Worm (Caenorhabditis elegans): ENCODE data around the gene vps-45.

The vps-45 gene

DNA sequence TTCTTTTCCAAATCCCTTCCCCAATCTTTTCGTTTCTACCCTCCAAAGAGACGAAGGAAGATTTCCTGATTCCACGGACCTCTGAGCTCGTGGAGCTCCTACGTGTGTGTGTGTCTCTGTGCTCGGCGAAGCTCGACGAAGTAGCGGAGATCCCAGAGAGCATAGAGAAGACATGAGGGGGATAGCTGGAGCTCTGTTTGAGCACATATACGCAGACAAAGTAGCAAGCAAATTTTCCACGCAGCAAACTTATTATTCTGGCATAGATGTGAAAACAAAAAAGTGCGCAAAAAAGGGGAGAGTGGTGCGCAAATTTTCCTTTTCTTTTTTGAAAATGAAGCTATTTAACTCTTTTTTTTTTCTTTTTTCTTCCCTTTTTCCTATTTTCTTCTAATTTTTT lies 41.8 kb downstream of the vps-45 start:
- peak; percentile 53 for TF ChIP-seq hmg-11 (tag; optimal IDR thresholded peaks at IDR 0.05)
- TF ChIP-seq ceh-16 (tag; optimal IDR thresholded peaks at IDR 0.05), result no peak
- TF ChIP-seq nhr-12 (tag; optimal IDR thresholded peaks at IDR 0.05), result no peak
- TF ChIP-seq tbx-2 (tag; optimal IDR thresholded peaks at IDR 0.05), result no peak
- TF ChIP-seq nhr-43 (tag; optimal IDR thresholded peaks at IDR 0.05; ENCODE audit: poor library complexity, severe bottlenecking), result no peak
- no peak for TF ChIP-seq ceh-82 (tag; optimal IDR thresholded peaks at IDR 0.05)
- no peak for TF ChIP-seq elt-2 (tag; optimal IDR thresholded peaks at IDR 0.05)
- TF ChIP-seq nfya-1 (tag; optimal IDR thresholded peaks at IDR 0.05; ENCODE audit: insufficient read depth), result peak; percentile 55
- peak; percentile 36 for TF ChIP-seq lin-39 (tag; optimal IDR thresholded peaks at IDR 0.05)
- TF ChIP-seq fkh-10 (GFP tag; optimal IDR thresholded peaks at IDR 0.05), result peak; percentile 69
- no peak for TF ChIP-seq lsy-12 (tag; optimal IDR thresholded peaks at IDR 0.05)
- TF ChIP-seq nhr-67 (tag; optimal IDR thresholded peaks at IDR 0.05), result no peak
- TF ChIP-seq ZK546.5 (tag; optimal IDR thresholded peaks at IDR 0.05), result no peak
- TF ChIP-seq zag-1 (tag; optimal IDR thresholded peaks at IDR 0.05), result no peak

DNA sequence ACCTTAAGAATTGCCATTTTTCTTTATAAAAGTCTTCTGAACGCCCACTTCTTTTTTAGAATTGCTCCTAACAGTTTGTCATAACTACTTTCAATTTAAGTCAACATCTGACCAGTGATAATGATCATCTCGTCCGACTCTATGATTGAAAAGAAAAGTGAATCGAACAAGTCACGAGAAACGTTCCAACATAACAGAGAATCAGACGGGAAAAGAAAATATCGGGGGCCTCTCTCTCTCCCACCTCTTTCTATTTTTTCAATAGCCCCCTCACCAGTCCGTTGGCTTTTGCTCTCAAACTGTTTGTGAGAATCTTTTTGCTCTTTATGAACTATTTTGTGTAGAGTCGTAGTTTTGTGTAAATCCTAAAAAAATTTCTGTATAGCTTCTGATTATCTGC lies 47.0 kb downstream of the vps-45 start:
- TF ChIP-seq sea-2 (GFP tag; optimal IDR thresholded peaks at IDR 0.05) (no peak), ZK546.5 (tag; optimal IDR thresholded peaks at IDR 0.05) (no peak), R02D3.7 (tag; optimal IDR thresholded peaks at IDR 0.05) (no peak), pha-4 (tag; optimal IDR thresholded peaks at IDR 0.05) (peak; percentile 69), ztf-4 (tag; optimal IDR thresholded peaks at IDR 0.05) (no peak)

DNA sequence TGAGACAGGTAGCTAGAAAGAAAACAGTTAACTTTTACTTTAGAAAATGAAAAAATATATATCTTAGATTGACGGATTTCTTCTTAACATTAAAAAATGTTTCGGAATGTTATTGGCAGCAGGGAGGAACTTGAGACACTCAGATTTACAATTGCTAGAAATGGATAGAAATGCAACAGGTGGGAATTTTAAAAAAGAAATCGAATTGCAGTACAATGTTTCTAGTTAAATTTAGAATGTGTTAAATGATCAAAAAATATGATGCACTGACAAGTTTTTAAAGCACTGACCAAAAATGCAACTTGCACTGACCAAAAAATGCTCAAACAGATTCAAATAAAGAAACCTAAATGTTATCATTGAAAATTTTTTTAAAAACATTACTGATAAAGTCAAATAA lies 48.5 kb downstream of the vps-45 start:
- TF ChIP-seq fkh-2 (tag; optimal IDR thresholded peaks at IDR 0.05) (no peak), fkh-10 (GFP tag; optimal IDR thresholded peaks at IDR 0.05) (no peak), hmg-11 (tag; optimal IDR thresholded peaks at IDR 0.05) (no peak), nhr-28 (tag; optimal IDR thresholded peaks at IDR 0.05) (no peak), eor-1 (tag; optimal IDR thresholded peaks at IDR 0.05) (no peak), tbx-2 (tag; optimal IDR thresholded peaks at IDR 0.05) (no peak), unc-62 (GFP tag; optimal IDR thresholded peaks at IDR 0.05) (no peak), elt-1 (tag; optimal IDR thresholded peaks at IDR 0.05) (no peak), elt-3 (tag; optimal IDR thresholded peaks at IDR 0.05) (no peak), snpc-4 (tag; optimal IDR thresholded peaks at IDR 0.05) (no peak), ztf-11 (tag; optimal IDR thresholded peaks at IDR 0.05) (no peak), fos-1 (tag; optimal IDR thresholded peaks at IDR 0.05) (no peak), unc-39 (tag; optimal IDR thresholded peaks at IDR 0.05) (no peak), nhr-76 (tag; optimal IDR thresholded peaks at IDR 0.05) (no peak), nhr-67 (tag; optimal IDR thresholded peaks at IDR 0.05) (no peak), nhr-11 (tag; optimal IDR thresholded peaks at IDR 0.05) (no peak)

DNA sequence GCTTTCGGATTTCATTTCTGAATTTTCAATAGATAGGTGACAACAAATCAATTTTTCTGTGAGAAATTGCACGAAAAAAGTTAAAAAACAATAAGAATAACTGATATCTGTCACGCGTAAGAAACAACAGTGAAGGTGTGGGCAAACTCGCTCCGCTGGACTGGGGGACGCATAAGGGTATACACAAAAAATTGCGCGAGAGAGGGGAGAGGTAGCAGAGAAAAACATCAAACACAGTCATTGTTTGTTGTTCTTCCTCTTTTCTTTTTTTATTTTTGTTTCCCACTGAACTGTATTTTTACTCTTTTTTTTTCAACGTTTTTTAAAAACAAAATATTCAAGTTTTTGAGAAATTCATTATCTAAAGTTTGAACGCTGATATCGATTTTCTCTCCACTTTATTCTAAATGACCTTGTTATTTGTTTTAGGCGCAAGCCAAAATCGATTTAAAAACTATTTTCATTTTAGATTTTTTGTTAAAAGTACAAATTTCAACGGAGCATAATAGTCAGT lies 50.1 kb downstream of the vps-45 start, which contains the start of the genes pifk-1 and tbc-11:
Gene pifk-1, minus strand, starts transcription at position 17 of the 514 bp plus-strand sequence.
Gene tbc-11, plus strand, starts transcription at position 464 of the 514 bp plus-strand sequence.
- no peak for TF ChIP-seq zag-1 (tag; optimal IDR thresholded peaks at IDR 0.05)
- no peak for TF ChIP-seq unc-39 (tag; optimal IDR thresholded peaks at IDR 0.05)
- no peak for TF ChIP-seq nhr-77 (tag; optimal IDR thresholded peaks at IDR 0.05)
- peak; percentile 42 for TF ChIP-seq hmg-11 (tag; optimal IDR thresholded peaks at IDR 0.05)
- TF ChIP-seq ceh-82 (tag; optimal IDR thresholded peaks at IDR 0.05), result no peak
- no peak for TF ChIP-seq mml-1 (tag; optimal IDR thresholded peaks at IDR 0.05)
- TF ChIP-seq nhr-12 (tag; optimal IDR thresholded peaks at IDR 0.05), result no peak
- no peak for TF ChIP-seq lsy-12 (tag; optimal IDR thresholded peaks at IDR 0.05)
- no peak for TF ChIP-seq egl-27 (tag; optimal IDR thresholded peaks at IDR 0.05)
- TF ChIP-seq pha-4 (tag; optimal IDR thresholded peaks at IDR 0.05), result peak; percentile 95
- no peak for TF ChIP-seq nhr-67 (tag; optimal IDR thresholded peaks at IDR 0.05)
- no peak for TF ChIP-seq fos-1 (tag; optimal IDR thresholded peaks at IDR 0.05)
- TF ChIP-seq nhr-76 (tag; optimal IDR thresholded peaks at IDR 0.05), result no peak
- no peak for TF ChIP-seq R02D3.7 (tag; optimal IDR thresholded peaks at IDR 0.05)
- TF ChIP-seq daf-12 (tag; optimal IDR thresholded peaks at IDR 0.05), result no peak
- peak; percentile 50 for TF ChIP-seq elt-2 (tag; optimal IDR thresholded peaks at IDR 0.05)
- peak; percentile 62 for TF ChIP-seq nhr-23 (tag; optimal IDR thresholded peaks at IDR 0.05)
- TF ChIP-seq nhr-237 (tag; optimal IDR thresholded peaks at IDR 0.05), result no peak
- no peak for TF ChIP-seq ztf-4 (tag; optimal IDR thresholded peaks at IDR 0.05)
- peak; percentile 66 for TF ChIP-seq lin-15B (tag; optimal IDR thresholded peaks at IDR 0.05)
- TF ChIP-seq ama-1 (optimal IDR thresholded peaks at IDR 0.05), result peak; percentile 21
- TF ChIP-seq sea-2 (GFP tag; optimal IDR thresholded peaks at IDR 0.05), result no peak
- no peak for TF ChIP-seq ceh-16 (tag; optimal IDR thresholded peaks at IDR 0.05)
- TF ChIP-seq elt-1 (tag; optimal IDR thresholded peaks at IDR 0.05), result no peak
- no peak for TF ChIP-seq elt-3 (tag; optimal IDR thresholded peaks at IDR 0.05)
- TF ChIP-seq ztf-11 (tag; optimal IDR thresholded peaks at IDR 0.05), result no peak
- TF ChIP-seq tbx-2 (tag; optimal IDR thresholded peaks at IDR 0.05), result no peak
- no peak for TF ChIP-seq nhr-11 (tag; optimal IDR thresholded peaks at IDR 0.05)
- no peak for TF ChIP-seq eor-1 (tag; optimal IDR thresholded peaks at IDR 0.05)
- no peak for TF ChIP-seq egl-5 (tag; optimal IDR thresholded peaks at IDR 0.05)
- TF ChIP-seq fkh-2 (tag; optimal IDR thresholded peaks at IDR 0.05), result no peak
- TF ChIP-seq jun-1 (tag; optimal IDR thresholded peaks at IDR 0.05), result peak; percentile 0
- peak; percentile 61 for TF ChIP-seq nhr-25 (tag; optimal IDR thresholded peaks at IDR 0.05)
- peak; percentile 63 for TF ChIP-seq nfya-1 (tag; optimal IDR thresholded peaks at IDR 0.05; ENCODE audit: insufficient read depth)
- no peak for TF ChIP-seq aly-2 (tag; optimal IDR thresholded peaks at IDR 0.05)
- TF ChIP-seq skn-1 (tag; optimal IDR thresholded peaks at IDR 0.05), result peak; percentile 66
- peak; percentile 41 for TF ChIP-seq lin-39 (tag; optimal IDR thresholded peaks at IDR 0.05)
- TF ChIP-seq unc-62 (GFP tag; optimal IDR thresholded peaks at IDR 0.05), result no peak
- peak; percentile 74 for TF ChIP-seq pqm-1 (tag; optimal IDR thresholded peaks at IDR 0.05)

Data from whole organism, L3 larva.